Fruit fly (Drosophila melanogaster) whole organism, embryonic: Measurements from ENCODE around the gene UbcE2M.

ENCODE experiments used
- Atf-2 ChIP-seq: fragments of 200-800 bp; sonication (Bioruptor generic); optimal IDR thresholded peaks from 2 replicates; lab custom pipeline; 2016; ENCODE audit warnings: missing biosample characterization, missing genetic modification characterization
- B-H1 ChIP-seq: fragments of 200-800 bp; sonication (Bioruptor generic); IDR thresholded peaks from 3 replicates; pipeline ENCODE4 v1.3.6; 2022; ENCODE audit warnings: missing biosample characterization, missing genetic modification characterization
- CG10209 ChIP-seq: fragments of 200-800 bp; sonication (Bioruptor generic); optimal IDR thresholded peaks from 3 replicates; lab custom pipeline; 2017; ENCODE audit warnings: missing biosample characterization, mild to moderate bottlenecking, missing genetic modification characterization, missing genetic modification reagents
- CG11085 ChIP-seq: fragments of 200-800 bp; sonication (Bioruptor generic); IDR thresholded peaks from 2 replicates; pipeline ENCODE4 v1.3.6; 2022; ENCODE audit warnings: missing biosample characterization, missing genetic modification characterization
- CG13123 ChIP-seq: fragments of 200-800 bp; sonication (Bioruptor generic); optimal IDR thresholded peaks from 2 replicates; lab custom pipeline; 2016; ENCODE audit warnings: missing biosample characterization, missing genetic modification characterization
- CG1602 ChIP-seq: fragments of 200-800 bp; sonication (Bioruptor generic); optimal IDR thresholded peaks from 3 replicates; lab custom pipeline; 2016; ENCODE audit warnings: missing biosample characterization, missing genetic modification characterization
- CG2199 ChIP-seq: fragments of 200-800 bp; sonication (Bioruptor generic); IDR thresholded peaks from 3 replicates; pipeline ENCODE4 v1.3.6; 2022; ENCODE audit warnings: missing biosample characterization, missing genetic modification characterization
- CG2712 ChIP-seq: fragments of 200-800 bp; optimal IDR thresholded peaks from 3 replicates; lab custom pipeline; 2019; ENCODE audit warnings: missing biosample characterization, mild to moderate bottlenecking, missing genetic modification characterization, moderate library complexity
- CG2889 ChIP-seq: fragments of 200-800 bp; sonication (Bioruptor generic); IDR thresholded peaks from 3 replicates; pipeline ENCODE4 v1.3.6; 2022; ENCODE audit warnings: missing biosample characterization, missing genetic modification characterization
- CG3163 ChIP-seq: fragments of 200-800 bp; sonication (Bioruptor generic); optimal IDR thresholded peaks from 3 replicates; lab custom pipeline; 2016; ENCODE audit warnings: missing biosample characterization, missing genetic modification characterization
- CG43689 ChIP-seq: fragments of 200-800 bp; sonication (Bioruptor generic); IDR thresholded peaks from 2 replicates; pipeline ENCODE4 v1.3.6; 2022; ENCODE audit warnings: missing biosample characterization, missing genetic modification characterization
- CG4424 ChIP-seq: fragments of 200-800 bp; sonication (Bioruptor generic); optimal IDR thresholded peaks from 3 replicates; lab custom pipeline; 2016; ENCODE audit warnings: missing biosample characterization, missing genetic modification characterization
- CG4820 ChIP-seq: fragments of 200-800 bp; sonication (Bioruptor generic); optimal IDR thresholded peaks from 3 replicates; lab custom pipeline; 2016; ENCODE audit warnings: missing biosample characterization, missing genetic modification characterization
- CG5180 ChIP-seq: fragments of 200-800 bp; sonication (Bioruptor generic); optimal IDR thresholded peaks from 3 replicates; lab custom pipeline; 2017; ENCODE audit warnings: missing biosample characterization, missing genetic modification characterization, mild to moderate bottlenecking, moderate library complexity, missing genetic modification reagents
- CG6689 ChIP-seq: fragments of 200-800 bp; sonication (Bioruptor generic); IDR thresholded peaks from 2 replicates; pipeline ENCODE4 v1.3.6; 2022; ENCODE audit warnings: missing biosample characterization, missing genetic modification characterization
- CG6791 ChIP-seq: fragments of 200-800 bp; sonication (Bioruptor generic); IDR thresholded peaks from 3 replicates; pipeline ENCODE4 v1.3.6; 2022; ENCODE audit warnings: missing biosample characterization, missing genetic modification characterization; ENCODE audit not compliant: partially characterized antibody
- CG7745 ChIP-seq: fragments of 200-800 bp; sonication (Bioruptor generic); optimal IDR thresholded peaks from 2 replicates; lab custom pipeline; 2018; ENCODE audit warnings: missing biosample characterization, mild to moderate bottlenecking, missing genetic modification characterization, moderate library complexity
- CG7839 ChIP-seq: fragments of 200-800 bp; sonication (Bioruptor generic); optimal IDR thresholded peaks from 3 replicates; lab custom pipeline; 2018; ENCODE audit warnings: missing biosample characterization, mild to moderate bottlenecking, missing genetic modification characterization, moderate library complexity
- CG8089 ChIP-seq: fragments of 200-800 bp; sonication (Bioruptor generic); optimal IDR thresholded peaks from 3 replicates; lab custom pipeline; 2016; ENCODE audit warnings: missing biosample characterization, missing genetic modification characterization
- Camta ChIP-seq: fragments of 200-800 bp; sonication (Bioruptor generic); optimal IDR thresholded peaks from 2 replicates; lab custom pipeline; 2016; ENCODE audit warnings: missing biosample characterization, missing genetic modification characterization
- Eip74EF ChIP-seq, 2 experiments: fragments of 200-800 bp in 1 of 2; fragments of >200 bp in 1 of 2; sonication (Bioruptor generic) in 1 of 2; optimal IDR thresholded peaks; 2 replicates each; lab custom pipeline; 2017 to 2019; ENCODE audit warnings: missing biosample characterization in 2 of 2, missing genetic modification characterization in 2 of 2, mild to moderate bottlenecking in 1 of 2, moderate library complexity in 1 of 2
- Hr3 ChIP-seq: fragments of 200-800 bp; sonication (Bioruptor generic); optimal IDR thresholded peaks from 3 replicates; lab custom pipeline; 2016; ENCODE audit warnings: missing biosample characterization, missing genetic modification characterization
- Meics ChIP-seq: fragments of 200-800 bp; sonication (Bioruptor generic); optimal IDR thresholded peaks from 2 replicates; lab custom pipeline; 2017; ENCODE audit warnings: missing biosample characterization, mild to moderate bottlenecking, missing genetic modification characterization
- Sox100B ChIP-seq: fragments of 200-800 bp; sonication (Bioruptor generic); optimal IDR thresholded peaks from 3 replicates; lab custom pipeline; 2018; ENCODE audit warnings: missing biosample characterization, mild to moderate bottlenecking, missing genetic modification characterization
- TFAM ChIP-seq: fragments of 200-800 bp; sonication (Bioruptor generic); optimal IDR thresholded peaks from 2 replicates; lab custom pipeline; 2017; ENCODE audit warnings: missing biosample characterization, missing genetic modification characterization, inconsistent platforms
- Xrp1 ChIP-seq: fragments of 200-800 bp; sonication (Bioruptor generic); IDR thresholded peaks from 2 replicates; pipeline ENCODE4 v1.3.6; 2022; ENCODE audit warnings: missing biosample characterization, missing genetic modification characterization
- ci ChIP-seq: fragments of 200-800 bp; sonication (Bioruptor generic); IDR thresholded peaks from 3 replicates; pipeline ENCODE4 v1.3.6; 2022; ENCODE audit warnings: missing biosample characterization, missing genetic modification characterization
- cwo ChIP-seq: fragments of 200-800 bp; sonication (Bioruptor generic); optimal IDR thresholded peaks from 3 replicates; lab custom pipeline; 2017; ENCODE audit warnings: missing biosample characterization, missing genetic modification characterization, mild to moderate bottlenecking, moderate library complexity, missing genetic modification reagents
- eve ChIP-seq, 2 experiments: fragments of >200 bp; optimal IDR thresholded peaks; 2 replicates each; lab custom pipeline; 2017; ENCODE audit warnings: missing biosample characterization in 2 of 2, missing genetic modification characterization in 2 of 2
- ewg ChIP-seq: fragments of 200-800 bp; sonication (Bioruptor generic); optimal IDR thresholded peaks from 3 replicates; lab custom pipeline; 2017; ENCODE audit warnings: mild to moderate bottlenecking, missing biosample characterization, missing genetic modification reagents, missing genetic modification characterization
- eyg ChIP-seq: fragments of 200-800 bp; sonication (Bioruptor generic); optimal IDR thresholded peaks from 3 replicates; lab custom pipeline; 2016; ENCODE audit warnings: missing biosample characterization, missing genetic modification characterization
- ftz-f1 ChIP-seq: fragments of 200-800 bp; sonication (Bioruptor generic); optimal IDR thresholded peaks from 2 replicates; lab custom pipeline; 2016; ENCODE audit warnings: missing biosample characterization, missing genetic modification characterization
- hbn ChIP-seq: fragments of 200-800 bp; sonication (Bioruptor generic); IDR thresholded peaks from 2 replicates; pipeline ENCODE4 v1.3.6; 2022; ENCODE audit warnings: missing biosample characterization, missing genetic modification characterization; ENCODE audit not compliant: partially characterized antibody
- hkb ChIP-seq, 2 experiments: fragments of 200-800 bp in 1 of 2; fragments of >200 bp in 1 of 2; sonication (Bioruptor generic) in 1 of 2; IDR thresholded peaks in 1 of 2; optimal IDR thresholded peaks in 1 of 2; 2 replicates each; pipeline versions ENCODE4 v1.3.6 to Lab custom; 2017 to 2022; ENCODE audit warnings: missing biosample characterization in 1 of 2, missing genetic modification characterization in 1 of 2
- kah ChIP-seq: fragments of 200-800 bp; sonication (Bioruptor generic); optimal IDR thresholded peaks from 2 replicates; lab custom pipeline; 2018; ENCODE audit warnings: missing biosample characterization, mild to moderate bottlenecking, missing genetic modification characterization
- lilli ChIP-seq: fragments of 200-800 bp; sonication (Bioruptor generic); optimal IDR thresholded peaks from 3 replicates; lab custom pipeline; 2016; ENCODE audit warnings: missing biosample characterization, missing genetic modification characterization
- nmo ChIP-seq: fragments of 200-800 bp; sonication (Bioruptor generic); optimal IDR thresholded peaks from 2 replicates; lab custom pipeline; 2018; ENCODE audit warnings: missing biosample characterization, mild to moderate bottlenecking, missing genetic modification characterization, moderate library complexity
- otp ChIP-seq: fragments of 200-800 bp; sonication (Bioruptor generic); IDR thresholded peaks from 3 replicates; pipeline ENCODE4, ENCODE4 v1.3.6; 2022; ENCODE audit warnings: missing biosample characterization, missing genetic modification characterization
- repo ChIP-seq: fragments of 200-800 bp; sonication (Bioruptor generic); optimal IDR thresholded peaks from 2 replicates; lab custom pipeline; 2016; ENCODE audit warnings: missing biosample characterization, missing genetic modification characterization
- row ChIP-seq: fragments of 200-800 bp; sonication (Bioruptor generic); IDR thresholded peaks from 3 replicates; pipeline ENCODE4 v1.3.6; 2022; ENCODE audit warnings: missing biosample characterization, missing genetic modification characterization
- salm ChIP-seq: fragments of 200-800 bp; sonication (Bioruptor generic); optimal IDR thresholded peaks from 2 replicates; lab custom pipeline; 2018; ENCODE audit warnings: missing biosample characterization, mild to moderate bottlenecking, missing genetic modification characterization
- scrt ChIP-seq: fragments of 200-800 bp; sonication (Bioruptor generic); optimal IDR thresholded peaks from 2 replicates; lab custom pipeline; 2018; ENCODE audit warnings: missing biosample characterization, mild to moderate bottlenecking, missing genetic modification characterization, moderate library complexity
- seq ChIP-seq: fragments of 200-800 bp; sonication (Bioruptor generic); IDR thresholded peaks from 2 replicates; pipeline ENCODE4 v1.3.6; 2022; ENCODE audit warnings: missing biosample characterization, missing genetic modification characterization
- sisA ChIP-seq: fragments of 200-800 bp; sonication (Bioruptor generic); IDR thresholded peaks from 2 replicates; pipeline ENCODE4 v1.3.6; 2022; ENCODE audit warnings: missing biosample characterization, missing genetic modification characterization
- sr ChIP-seq: fragments of 200-800 bp; sonication (Bioruptor generic); IDR thresholded peaks from 3 replicates; pipeline ENCODE4 v1.3.6; 2022; ENCODE audit warnings: missing biosample characterization, missing genetic modification characterization
- ssp ChIP-seq: fragments of 200-800 bp; sonication (Bioruptor generic); IDR thresholded peaks from 2 replicates; pipeline ENCODE4 v1.3.6; 2022; ENCODE audit warnings: missing biosample characterization, missing genetic modification characterization
- unc-4 ChIP-seq: fragments of 200-800 bp; sonication (Bioruptor generic); IDR thresholded peaks from 2 replicates; pipeline ENCODE4 v1.3.6; 2022; ENCODE audit warnings: missing biosample characterization, missing genetic modification characterization; ENCODE audit not compliant: partially characterized antibody
- vvl ChIP-seq: fragments of 200-800 bp; sonication (Bioruptor generic); IDR thresholded peaks from 2 replicates; pipeline ENCODE4 v1.3.6; 2022; ENCODE audit warnings: missing biosample characterization, missing genetic modification characterization

Gene UbcE2M

DNA sequence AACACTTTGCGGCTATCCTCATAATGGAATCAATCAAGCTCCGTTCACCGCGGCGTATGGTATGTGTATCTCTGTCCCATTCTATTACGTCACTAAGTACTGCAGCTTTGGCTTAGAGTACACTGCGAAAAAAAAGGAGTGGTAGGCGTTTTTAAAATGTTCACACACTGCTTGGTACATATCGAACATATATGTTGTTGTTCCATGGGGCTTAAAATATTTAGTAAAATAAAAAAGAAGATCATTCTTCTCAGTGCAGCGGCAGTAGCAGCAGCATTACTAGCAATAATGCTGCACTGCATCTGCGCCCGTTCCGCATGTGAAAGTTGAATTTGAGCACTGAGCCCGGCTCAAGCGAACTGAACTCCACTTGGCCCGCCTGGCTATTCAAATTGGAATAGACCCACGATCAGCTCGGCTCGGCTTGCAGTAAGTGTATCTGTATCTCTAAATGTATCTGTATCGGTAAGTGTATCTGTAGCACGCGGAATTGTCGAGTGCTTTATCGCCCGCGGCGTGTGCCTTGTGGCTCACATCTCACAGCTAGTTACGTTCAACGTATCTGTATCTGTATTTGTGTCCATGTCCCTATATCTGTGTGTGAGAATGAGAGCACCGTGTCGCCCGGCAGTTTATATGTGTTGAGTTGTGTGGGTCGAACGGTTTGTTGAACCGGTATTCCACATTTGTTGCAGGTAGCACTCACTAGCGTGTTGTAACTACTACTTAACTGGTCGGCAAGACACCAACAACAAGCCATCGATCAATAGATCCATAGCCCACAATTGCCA lies 44.4 kb downstream of the UbcE2M start (continued):
- TF ChIP-seq scrt (GFP tag; lab: Kevin White, UChicago) (peak; percentile 32), CG4424 (GFP tag; lab: Kevin White, UChicago) (peak; percentile 61), ci (GFP tag; lab: Robert Waterston, UW) (peak; percentile 91), ftz-f1 (no peak), row (GFP tag; lab: Robert Waterston, UW) (peak; percentile 63), kah (peak; percentile 46), CG43689 (GFP tag; lab: Robert Waterston, UW) (no peak; the same call in 1 of the 2 replicates), CG11085 (GFP tag; lab: Robert Waterston, UW) (0 out of 2 replicates have a peak, but pooled peaks have one; percentile 14), CG2712 (peak; percentile 33), CG13123 (no peak), Atf-2 (GFP tag; lab: Kevin White, UChicago) (peak; percentile 37), hbn (GFP tag; lab: Robert Waterston, UW) (no peak), otp (peak; percentile 44; the same call in 1 of the 3 replicates), CG4820 (peak; percentile 56), CG8089 (peak; percentile 22), CG7745 (tag; lab: Kevin White, UChicago) (no peak), CG7839 (tag; lab: Kevin White, UChicago) (peak; percentile 58), ssp (peak; percentile 33; the same call in 1 of the 2 replicates), Sox100B (peak; percentile 60), CG2199 (GFP tag; lab: Robert Waterston, UW) (0 out of 3 replicates have a peak, but pooled peaks have one; percentile 15), hkb (optimal IDR thresholded peaks at IDR 0.05; lab: Kevin White, UChicago) (no peak), hkb (GFP tag; IDR thresholded peaks at IDR 0.05; lab: Robert Waterston, UW) (peak; percentile 76), CG3163 (GFP tag; lab: Kevin White, UChicago) (no peak), vvl (GFP tag; lab: Robert Waterston, UW) (peak; percentile 75), CG6791 (GFP tag; lab: Robert Waterston, UW) (no peak), CG6689 (peak; percentile 51), unc-4 (no peak), Camta (GFP tag; lab: Kevin White, UChicago) (peak; percentile 26), repo (GFP tag; lab: Kevin White, UChicago) (no peak), CG5180 (peak; percentile 49), cwo (peak; percentile 7), B-H1 (GFP tag; lab: Robert Waterston, UW) (peak; percentile 26; the same call in 2 of the 3 replicates), eve (GFP tag; optimal IDR thresholded peaks at IDR 0.05; lab: Kevin White, UChicago) (peak in 1 of 2 experiments; percentile 62), eyg (GFP tag; lab: Kevin White, UChicago) (no peak), CG10209 (GFP tag; lab: Kevin White, UChicago) (peak; percentile 58), TFAM (no peak), lilli (GFP tag; lab: Kevin White, UChicago) (peak; percentile 8), sr (GFP tag; lab: Robert Waterston, UW) (peak; percentile 54; the same call in 2 of the 3 replicates), salm (tag; lab: Kevin White, UChicago) (peak; percentile 1), ewg (peak; percentile 43), seq (GFP tag; lab: Robert Waterston, UW) (peak; percentile 71), nmo (peak; percentile 36), Xrp1 (GFP tag; lab: Robert Waterston, UW) (peak; percentile 47; the same call in 1 of the 2 replicates), Eip74EF (GFP tag; optimal IDR thresholded peaks at IDR 0.05; lab: Kevin White, UChicago) (peak in 1 of 2 experiments; percentile 40), Hr3 (GFP tag; lab: Kevin White, UChicago) (peak; percentile 43), Meics (peak; percentile 41), CG1602 (GFP tag; lab: Kevin White, UChicago) (peak; percentile 41), sisA (GFP tag; lab: Robert Waterston, UW) (peak; percentile 68), CG2889 (GFP tag; lab: Robert Waterston, UW) (peak; percentile 31; the same call in 1 of the 3 replicates)
